Fruit fly (Drosophila melanogaster): Measurements from ENCODE around the gene CG14330.

DNA sequence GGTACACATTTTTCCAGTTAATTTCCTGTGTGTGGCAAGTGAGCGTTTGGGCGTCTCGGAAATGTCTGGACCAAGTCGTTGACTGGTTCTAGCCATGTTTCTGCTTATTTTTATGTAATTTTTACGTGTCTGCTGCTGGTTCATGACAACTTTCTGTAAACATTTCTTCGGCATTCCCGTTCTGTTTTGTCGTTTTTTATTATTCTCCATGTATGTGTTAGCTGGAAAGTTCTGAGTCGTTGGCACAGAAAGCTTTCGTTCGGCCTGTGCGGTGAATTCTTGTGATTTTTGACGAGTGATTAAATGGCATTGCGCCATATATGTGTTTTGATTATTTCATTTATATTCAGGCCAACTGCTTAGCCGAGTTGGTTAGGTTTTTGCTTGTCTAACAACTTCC, 30.3 kb downstream of the CG14330 start:
- no peak for TF ChIP-seq CG7045 (GFP tag; optimal IDR thresholded peaks at IDR 0.05)
- TF ChIP-seq CG14711 (tag; optimal IDR thresholded peaks at IDR 0.05), result no peak
- TF ChIP-seq CG12768 (GFP tag; optimal IDR thresholded peaks at IDR 0.05), result no peak
- no peak for TF ChIP-seq bab1 (GFP tag; optimal IDR thresholded peaks at IDR 0.05)
- no peak for TF ChIP-seq cic (GFP tag; optimal IDR thresholded peaks at IDR 0.05)
- TF ChIP-seq cnc (optimal IDR thresholded peaks at IDR 0.05), result no peak
- no peak for TF ChIP-seq Clk (GFP tag; optimal IDR thresholded peaks at IDR 0.05)
- TF ChIP-seq kay (GFP tag; ENCODE audit: borderline replicate concordance), result no peak
- TF ChIP-seq toe (GFP tag; optimal IDR thresholded peaks at IDR 0.05), result no peak

All from whole organism, adult.